Worm (Caenorhabditis elegans) whole organism, early embryonic: ENCODE measurements around the gene Y17G9B.11.

Source experiments
- ceh-13 ChIP-seq: fragments of 200-800 bp; sonication (Bioruptor generic); optimal IDR thresholded peaks from 2 replicates; lab custom pipeline; 2018; ENCODE audit warnings: mild to moderate bottlenecking, missing genetic modification characterization, missing compliant biosample characterization
- ceh-36 ChIP-seq: sonication (generic microtip); optimal IDR thresholded peaks from 2 replicates; lab custom pipeline; 2016; ENCODE audit warnings: missing genetic modification characterization, inconsistent platforms, missing compliant biosample characterization
- hnd-1 ChIP-seq: sonication (generic microtip); optimal IDR thresholded peaks from 2 replicates; lab custom pipeline; 2016; ENCODE audit warnings: missing genetic modification characterization, missing compliant biosample characterization
- tra-4 ChIP-seq: sonication (generic microtip); optimal IDR thresholded peaks from 2 replicates; lab custom pipeline; 2017; ENCODE audit warnings: missing genetic modification characterization, missing compliant biosample characterization

DNA sequence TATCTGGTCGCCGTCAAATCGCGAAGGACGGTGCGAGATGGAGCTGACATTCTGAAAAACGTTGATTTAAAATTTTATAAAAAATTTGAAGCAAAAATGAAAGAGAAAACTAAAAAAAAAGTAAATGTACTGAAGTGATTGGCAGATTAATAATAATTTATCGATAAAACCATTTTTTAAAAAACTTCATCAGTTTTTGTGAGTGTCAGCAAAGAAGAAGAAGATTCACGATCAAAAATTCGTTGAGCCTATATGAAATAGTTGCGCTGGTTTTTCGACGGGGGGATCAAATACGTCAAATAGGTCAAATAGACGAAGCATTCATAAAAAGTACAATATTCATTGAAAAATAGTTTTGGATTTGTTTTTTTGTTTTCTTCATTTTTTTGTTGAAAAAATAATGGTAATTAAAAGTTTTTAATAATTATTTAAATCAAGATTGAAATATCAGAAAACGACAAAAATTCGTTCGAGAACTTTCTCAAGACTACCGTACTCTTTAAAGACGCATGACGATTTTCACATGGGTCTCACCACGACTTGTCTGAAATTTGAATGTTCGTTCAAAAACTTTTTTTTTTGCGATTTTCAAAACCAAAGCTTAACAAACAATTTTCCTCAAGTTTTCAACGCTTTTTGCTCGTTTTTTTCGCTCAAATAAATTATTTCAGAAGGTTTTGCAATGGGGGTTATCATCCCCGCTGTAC, 4.1 kb downstream of the Y17G9B.11 start, which contains the start of the genes memi-1 and cyp-31A3:
- no peak for TF ChIP-seq tra-4 (tag; lab: Kevin White, UChicago)
- TF ChIP-seq ceh-36: no peak
- TF ChIP-seq hnd-1 (tag; lab: Kevin White, UChicago): no peak
- no peak for TF ChIP-seq ceh-13 (GFP tag; lab: Kevin White, UChicago)
